Fruit fly (Drosophila melanogaster) whole organism, embryonic: ENCODE measurements around the gene CG10663.

Experiments
- Asciz ChIP-seq: fragments of 200-800 bp; sonication (Bioruptor generic); optimal IDR thresholded peaks from 2 replicates; lab custom pipeline; 2017; ENCODE audit warnings: missing biosample characterization, mild to moderate bottlenecking, missing genetic modification characterization, missing genetic modification reagents
- CG10543 ChIP-seq: fragments of 200-800 bp; sonication (Bioruptor generic); optimal IDR thresholded peaks from 3 replicates; lab custom pipeline; 2017; ENCODE audit warnings: missing biosample characterization, mild to moderate bottlenecking, missing genetic modification characterization, moderate library complexity
- CG11247 ChIP-seq: fragments of 200-800 bp; sonication (Bioruptor generic); IDR thresholded peaks from 2 replicates; pipeline ENCODE4 v1.3.6; 2022; ENCODE audit warnings: missing biosample characterization, missing genetic modification characterization
- CG12391 ChIP-seq: fragments of 200-800 bp; sonication (Bioruptor generic); optimal IDR thresholded peaks from 3 replicates; lab custom pipeline; 2018; ENCODE audit warnings: missing biosample characterization, mild to moderate bottlenecking, missing genetic modification characterization, moderate library complexity
- CG13624 ChIP-seq: fragments of 200-800 bp; sonication (Bioruptor generic); optimal IDR thresholded peaks from 2 replicates; lab custom pipeline; 2016; ENCODE audit warnings: missing biosample characterization, missing genetic modification characterization
- CG14441 ChIP-seq: fragments of 200-800 bp; sonication (Bioruptor generic); IDR thresholded peaks from 2 replicates; pipeline ENCODE4 v1.3.6; 2022; ENCODE audit warnings: missing biosample characterization, missing genetic modification characterization
- CG14965 ChIP-seq: fragments of 200-800 bp; sonication (Bioruptor generic); optimal IDR thresholded peaks from 2 replicates; lab custom pipeline; 2016; ENCODE audit warnings: missing biosample characterization, missing genetic modification characterization, borderline replicate concordance
- CG15601 ChIP-seq: fragments of 200-800 bp; sonication (Bioruptor generic); optimal IDR thresholded peaks from 3 replicates; lab custom pipeline; 2019; ENCODE audit warnings: missing biosample characterization, mild to moderate bottlenecking, missing genetic modification characterization, moderate library complexity
- CG16815 ChIP-seq: fragments of 200-800 bp; sonication (Bioruptor generic); optimal IDR thresholded peaks from 3 replicates; lab custom pipeline; 2017; ENCODE audit warnings: missing biosample characterization, mild to moderate bottlenecking, missing genetic modification characterization
- CG1832 ChIP-seq: fragments of 200-800 bp; sonication (Bioruptor generic); optimal IDR thresholded peaks from 2 replicates; lab custom pipeline; 2017; ENCODE audit warnings: missing biosample characterization, mild to moderate bottlenecking, missing genetic modification characterization, inconsistent platforms
- CG18619 ChIP-seq: fragments of 200-800 bp; sonication (Bioruptor generic); optimal IDR thresholded peaks from 3 replicates; lab custom pipeline; 2017; ENCODE audit warnings: missing biosample characterization, mild to moderate bottlenecking, missing genetic modification characterization
- CG2120 ChIP-seq: fragments of 200-800 bp; sonication (Bioruptor generic); optimal IDR thresholded peaks from 3 replicates; lab custom pipeline; 2016; ENCODE audit warnings: missing biosample characterization, missing genetic modification characterization
- CG2712 ChIP-seq: fragments of 200-800 bp; optimal IDR thresholded peaks from 3 replicates; lab custom pipeline; 2019; ENCODE audit warnings: missing biosample characterization, mild to moderate bottlenecking, missing genetic modification characterization, moderate library complexity
- CG3995 ChIP-seq: fragments of 200-800 bp; sonication (Bioruptor generic); optimal IDR thresholded peaks from 3 replicates; lab custom pipeline; 2016; ENCODE audit warnings: missing biosample characterization, missing genetic modification characterization
- CG4360 ChIP-seq: fragments of 200-800 bp; sonication (Bioruptor generic); IDR thresholded peaks from 2 replicates; pipeline ENCODE4 v1.3.6; 2022; ENCODE audit warnings: missing biosample characterization, missing genetic modification characterization
- CG8924 ChIP-seq: fragments of 200-800 bp; optimal IDR thresholded peaks from 3 replicates; lab custom pipeline; 2019; ENCODE audit warnings: missing biosample characterization, mild to moderate bottlenecking, missing genetic modification characterization, moderate library complexity
- CG9876 ChIP-seq: fragments of 200-800 bp; sonication (Bioruptor generic); optimal IDR thresholded peaks from 2 replicates; lab custom pipeline; 2016; ENCODE audit warnings: missing biosample characterization, missing genetic modification characterization
- Dp ChIP-seq: fragments of 200-800 bp; sonication (Bioruptor generic); optimal IDR thresholded peaks from 2 replicates; lab custom pipeline; 2018; ENCODE audit warnings: missing biosample characterization, mild to moderate bottlenecking, missing genetic modification characterization, moderate library complexity
- Fer2 ChIP-seq: fragments of 200-800 bp; sonication (Bioruptor generic); optimal IDR thresholded peaks from 2 replicates; lab custom pipeline; 2018; ENCODE audit warnings: missing biosample characterization, mild to moderate bottlenecking, missing genetic modification characterization, moderate library complexity
- HLH3B ChIP-seq: fragments of 200-800 bp; sonication (Bioruptor generic); IDR thresholded peaks from 2 replicates; pipeline ENCODE4 v1.3.6; 2022; ENCODE audit warnings: missing biosample characterization, missing genetic modification characterization
- Hmx ChIP-seq: fragments of 200-800 bp; sonication (Bioruptor generic); optimal IDR thresholded peaks from 2 replicates; lab custom pipeline; 2016; ENCODE audit warnings: missing biosample characterization, missing genetic modification characterization
- Hr3 ChIP-seq: fragments of 200-800 bp; sonication (Bioruptor generic); optimal IDR thresholded peaks from 3 replicates; lab custom pipeline; 2016; ENCODE audit warnings: missing biosample characterization, missing genetic modification characterization
- Hr51 ChIP-seq, 2 experiments: fragments of 200-800 bp; sonication (Bioruptor generic); optimal IDR thresholded peaks; 2 replicates in 1 of 2; 3 replicates in 1 of 2; lab custom pipeline; 2016 to 2018; ENCODE audit warnings: missing biosample characterization in 2 of 2, missing genetic modification characterization in 2 of 2, mild to moderate bottlenecking in 1 of 2, moderate library complexity in 1 of 2
- Meics ChIP-seq: fragments of 200-800 bp; sonication (Bioruptor generic); optimal IDR thresholded peaks from 2 replicates; lab custom pipeline; 2017; ENCODE audit warnings: missing biosample characterization, mild to moderate bottlenecking, missing genetic modification characterization
- Oli ChIP-seq: fragments of 200-800 bp; sonication (Bioruptor generic); optimal IDR thresholded peaks from 2 replicates; lab custom pipeline; 2018; ENCODE audit warnings: missing biosample characterization, mild to moderate bottlenecking, missing genetic modification characterization, moderate library complexity
- Optix ChIP-seq: fragments of 200-800 bp; sonication (Bioruptor generic); IDR thresholded peaks from 3 replicates; pipeline ENCODE4 v1.3.6; 2022; ENCODE audit warnings: missing biosample characterization, missing genetic modification characterization
- PHDP ChIP-seq: fragments of 200-800 bp; sonication (Bioruptor generic); optimal IDR thresholded peaks from 3 replicates; lab custom pipeline; 2018; ENCODE audit warnings: missing biosample characterization, mild to moderate bottlenecking, missing genetic modification characterization, moderate library complexity
- Sox102F ChIP-seq: fragments of 200-800 bp; sonication (Bioruptor generic); optimal IDR thresholded peaks from 2 replicates; lab custom pipeline; 2018; ENCODE audit warnings: missing biosample characterization, mild to moderate bottlenecking, missing genetic modification characterization, moderate library complexity
- Trl ChIP-seq, 3 experiments: fragments of >200 bp in 2 of 3; fragments of 200-800 bp in 1 of 3; sonication (Bioruptor generic) in 1 of 3; optimal IDR thresholded peaks; 2 replicates in 1 of 3; 3 replicates in 2 of 3; lab custom pipeline; 2016 to 2017; ENCODE audit warnings: missing biosample characterization in 1 of 3, missing genetic modification characterization in 1 of 3
- aop ChIP-seq: fragments of 200-800 bp; sonication (Bioruptor generic); IDR thresholded peaks from 2 replicates; pipeline ENCODE4 v1.3.6; 2022; ENCODE audit warnings: missing biosample characterization, missing genetic modification characterization
- ap ChIP-seq: fragments of 200-800 bp; sonication (Bioruptor generic); IDR thresholded peaks from 2 replicates; pipeline ENCODE4 v1.3.6; 2022; ENCODE audit warnings: missing biosample characterization, missing genetic modification characterization
- bigmax ChIP-seq: fragments of 200-800 bp; sonication (Bioruptor generic); optimal IDR thresholded peaks from 2 replicates; lab custom pipeline; 2018; ENCODE audit warnings: missing biosample characterization, mild to moderate bottlenecking, missing genetic modification characterization
- cato ChIP-seq: fragments of 200-800 bp; sonication (Bioruptor generic); optimal IDR thresholded peaks from 2 replicates; lab custom pipeline; 2016; ENCODE audit warnings: missing biosample characterization, missing genetic modification characterization, borderline replicate concordance
- chif ChIP-seq, 2 experiments: fragments of 200-800 bp; sonication (Bioruptor generic); optimal IDR thresholded peaks; 3 replicates each; lab custom pipeline; 2016; ENCODE audit warnings: missing biosample characterization in 2 of 2, missing genetic modification characterization in 2 of 2
- dan ChIP-seq: fragments of 200-800 bp; sonication (Bioruptor generic); IDR thresholded peaks from 2 replicates; pipeline ENCODE4 v1.3.6; 2022; ENCODE audit warnings: missing biosample characterization, missing genetic modification characterization
- dati ChIP-seq: fragments of 200-800 bp; sonication (Bioruptor generic); IDR thresholded peaks from 2 replicates; pipeline ENCODE4 v1.3.6; 2022; ENCODE audit warnings: missing biosample characterization, missing genetic modification characterization
- dm ChIP-seq: fragments of 200-800 bp; sonication (Bioruptor generic); optimal IDR thresholded peaks from 3 replicates; lab custom pipeline; 2016; ENCODE audit warnings: missing biosample characterization, missing genetic modification characterization
- ems ChIP-seq: fragments of 200-800 bp; sonication (Bioruptor generic); optimal IDR thresholded peaks from 3 replicates; lab custom pipeline; 2016; ENCODE audit warnings: missing biosample characterization, missing genetic modification characterization
- gce ChIP-seq: fragments of 200-800 bp; sonication (Bioruptor generic); IDR thresholded peaks from 3 replicates; pipeline ENCODE4 v1.3.6; 2022; ENCODE audit warnings: missing biosample characterization, missing genetic modification characterization
- ind ChIP-seq: fragments of 200-800 bp; sonication (Bioruptor generic); optimal IDR thresholded peaks from 3 replicates; lab custom pipeline; 2016; ENCODE audit warnings: missing biosample characterization, missing genetic modification characterization
- ken ChIP-seq: fragments of 200-800 bp; sonication (Bioruptor generic); IDR thresholded peaks from 3 replicates; pipeline ENCODE4 v1.3.6; 2022; ENCODE audit warnings: missing biosample characterization, missing genetic modification characterization
- luna ChIP-seq: fragments of 200-800 bp; sonication (Bioruptor generic); optimal IDR thresholded peaks from 2 replicates; lab custom pipeline; 2016; ENCODE audit warnings: missing biosample characterization, missing genetic modification characterization
- onecut ChIP-seq: fragments of 200-800 bp; sonication (Bioruptor generic); IDR thresholded peaks from 2 replicates; pipeline ENCODE4 v1.3.6; 2022; ENCODE audit warnings: missing biosample characterization, missing genetic modification characterization
- peb ChIP-seq: fragments of 200-800 bp; sonication (Bioruptor generic); IDR thresholded peaks from 2 replicates; pipeline ENCODE4 v1.3.6; 2022; ENCODE audit warnings: missing biosample characterization, missing genetic modification characterization
- sima ChIP-seq: fragments of 200-800 bp; sonication (Bioruptor generic); optimal IDR thresholded peaks from 2 replicates; lab custom pipeline; 2016; ENCODE audit warnings: missing biosample characterization, missing genetic modification characterization
- sna ChIP-seq: fragments of 200-800 bp; sonication (Bioruptor generic); IDR thresholded peaks from 2 replicates; pipeline ENCODE4 v1.3.6; 2022; ENCODE audit warnings: missing biosample characterization, missing genetic modification characterization; ENCODE audit not compliant: partially characterized antibody
- sqz ChIP-seq: fragments of 200-800 bp; sonication (Bioruptor generic); optimal IDR thresholded peaks from 3 replicates; lab custom pipeline; 2018; ENCODE audit warnings: missing biosample characterization, mild to moderate bottlenecking, missing genetic modification characterization
- unc-4 ChIP-seq: fragments of 200-800 bp; sonication (Bioruptor generic); IDR thresholded peaks from 2 replicates; pipeline ENCODE4 v1.3.6; 2022; ENCODE audit warnings: missing biosample characterization, missing genetic modification characterization; ENCODE audit not compliant: partially characterized antibody
- z ChIP-seq: fragments of 200-800 bp; sonication (Bioruptor generic); IDR thresholded peaks from 3 replicates; pipeline ENCODE4 v1.3.6; 2022; ENCODE audit warnings: missing biosample characterization, missing genetic modification characterization

CG10663 gene

dm6 chr3L:12490418-12491035, 5.7 kb upstream of the CG10663 start, which contains the start of gene CG10660 (continued):
- TF ChIP-seq CG11247 (GFP tag; lab: Robert Waterston, UW) (peak; percentile 80), Hr3 (GFP tag; lab: Kevin White, UChicago) (peak; percentile 87), CG2712 (tag; lab: Kevin White, UChicago) (peak; percentile 91), chif (GFP tag; optimal IDR thresholded peaks at IDR 0.05; lab: Kevin White, UChicago) (peak; percentile 80 to 82), onecut (peak; percentile 83), z (GFP tag; lab: Robert Waterston, UW) (peak; percentile 73), Sox102F (GFP tag; lab: Kevin White, UChicago) (peak; percentile 93), dati (GFP tag; lab: Robert Waterston, UW) (peak; percentile 50; the same call in 1 of the 2 replicates), ind (peak; percentile 81), Asciz (GFP tag; lab: Kevin White, UChicago) (peak; percentile 91), Meics (GFP tag; lab: Kevin White, UChicago) (peak; percentile 86), cato (GFP tag; lab: Kevin White, UChicago) (peak; percentile 75), dm (GFP tag; lab: Kevin White, UChicago) (peak; percentile 56), CG9876 (GFP tag; lab: Kevin White, UChicago) (no peak), CG18619 (GFP tag; lab: Kevin White, UChicago) (peak; percentile 84), sqz (GFP tag; lab: Kevin White, UChicago) (peak; percentile 64), PHDP (peak; percentile 94), CG13624 (GFP tag; lab: Kevin White, UChicago) (peak; percentile 8), ems (GFP tag; lab: Kevin White, UChicago) (peak; percentile 61), HLH3B (GFP tag; lab: Robert Waterston, UW) (peak; percentile 92), ap (peak; percentile 81), Trl (optimal IDR thresholded peaks at IDR 0.05; lab: Kevin White, UChicago) (peak in 1 of 2 experiments; percentile 15), Trl (GFP tag; optimal IDR thresholded peaks at IDR 0.05; lab: Kevin White, UChicago) (peak; percentile 25), Dp (GFP tag; lab: Kevin White, UChicago) (no peak), Hmx (GFP tag; lab: Kevin White, UChicago) (peak; percentile 1), sima (GFP tag; lab: Kevin White, UChicago) (no peak), CG10543 (GFP tag; lab: Kevin White, UChicago) (peak; percentile 36), ken (peak; percentile 86), aop (GFP tag; lab: Robert Waterston, UW) (0 out of 2 replicates have a peak, but pooled peaks have one; percentile 39), CG2120 (GFP tag; lab: Kevin White, UChicago) (peak; percentile 85), sna (GFP tag; lab: Robert Waterston, UW) (no peak), CG15601 (tag; lab: Kevin White, UChicago) (peak; percentile 87), CG12391 (tag; lab: Kevin White, UChicago) (peak; percentile 92), peb (peak; percentile 75), CG14441 (GFP tag; lab: Robert Waterston, UW) (peak; percentile 82), luna (GFP tag; lab: Kevin White, UChicago) (peak; percentile 18), gce (GFP tag; lab: Robert Waterston, UW) (peak; percentile 84), Optix (peak; percentile 85), CG4360 (GFP tag; lab: Robert Waterston, UW) (0 out of 2 replicates have a peak, but pooled peaks have one; percentile 42), Fer2 (no peak), CG3995 (GFP tag; lab: Kevin White, UChicago) (peak; percentile 31), CG1832 (GFP tag; lab: Kevin White, UChicago) (no peak), Hr51 (GFP tag; optimal IDR thresholded peaks at IDR 0.05; lab: Kevin White, UChicago) (peak; percentile 71 to 94), CG16815 (peak; percentile 68), bigmax (GFP tag; lab: Kevin White, UChicago) (no peak), unc-4 (GFP tag; lab: Robert Waterston, UW) (no peak), CG8924 (peak; percentile 93), Oli (tag; lab: Kevin White, UChicago) (peak; percentile 93), CG14965 (GFP tag; lab: Kevin White, UChicago) (no peak), dan (GFP tag; lab: Robert Waterston, UW) (no peak)
